Worm (Caenorhabditis elegans) whole organism, young adult: Measurements from ENCODE around the gene ZC477.4.

Source experiments
- F37B4.10 ChIP-seq: fragments of 200-800 bp; sonication (Bioruptor generic); IDR thresholded peaks from 2 replicates; pipeline ENCODE4 v1.3.6; 2022; ENCODE audit warnings: missing genetic modification characterization, missing compliant biosample characterization
- Y56A3A.18 ChIP-seq: fragments of 200-800 bp; sonication (Bioruptor generic); IDR thresholded peaks from 2 replicates; pipeline ENCODE4 v1.3.6; 2022; ENCODE audit warnings: missing genetic modification reagents, missing genetic modification characterization, missing compliant biosample characterization
- ama-1 ChIP-seq, 3 experiments: fragments of 150-350 bp in 1 of 3; sonication (generic microtip) in 2 of 3; optimal IDR thresholded peaks; 2 replicates each; lab custom pipeline; 2014 to 2018; ENCODE audit warnings: missing biosample characterization in 2 of 3, missing genetic modification characterization in 2 of 3, missing genetic modification reagents in 2 of 3
- athp-1 ChIP-seq: sonication (generic microtip); optimal IDR thresholded peaks from 2 replicates; lab custom pipeline; 2017; ENCODE audit warnings: mild to moderate bottlenecking, missing genetic modification characterization, missing compliant biosample characterization
- cebp-1 ChIP-seq, 2 experiments: fragments of 200-800 bp in 1 of 2; sonication (Bioruptor generic) in 1 of 2; sonication (generic microtip) in 1 of 2; IDR thresholded peaks in 1 of 2; optimal IDR thresholded peaks in 1 of 2; 2 replicates each; pipeline versions ENCODE4 v1.3.6 to Lab custom; 2017 to 2022; ENCODE audit warnings: missing compliant biosample characterization in 2 of 2, missing genetic modification characterization in 2 of 2, mild to moderate bottlenecking in 1 of 2, missing genetic modification reagents in 1 of 2, moderate library complexity in 1 of 2
- egl-18 ChIP-seq: fragments of 200-800 bp; sonication (Bioruptor generic); IDR thresholded peaks from 2 replicates; pipeline ENCODE4 v1.3.6; 2022; ENCODE audit warnings: missing genetic modification reagents, missing genetic modification characterization, missing compliant biosample characterization
- lsy-27 ChIP-seq: sonication (generic microtip); optimal IDR thresholded peaks from 2 replicates; lab custom pipeline; 2017; ENCODE audit warnings: missing genetic modification characterization, mild to moderate bottlenecking, missing compliant biosample characterization, antibody characterized with exemption, missing genotype, borderline replicate concordance; ENCODE audit not compliant: insufficient read depth
- nfya-1 ChIP-seq: sonication (generic microtip); optimal IDR thresholded peaks from 2 replicates; lab custom pipeline; 2017; ENCODE audit warnings: antibody characterized with exemption, missing compliant biosample characterization, missing genetic modification characterization, borderline replicate concordance; ENCODE audit not compliant: insufficient read depth
- pha-4 ChIP-seq: fragments of 150-350 bp; sonication (generic microtip); optimal IDR thresholded peaks from 2 replicates; lab custom pipeline; 2014; ENCODE audit warnings: missing biosample characterization, missing genetic modification reagents, missing genetic modification characterization

DNA sequence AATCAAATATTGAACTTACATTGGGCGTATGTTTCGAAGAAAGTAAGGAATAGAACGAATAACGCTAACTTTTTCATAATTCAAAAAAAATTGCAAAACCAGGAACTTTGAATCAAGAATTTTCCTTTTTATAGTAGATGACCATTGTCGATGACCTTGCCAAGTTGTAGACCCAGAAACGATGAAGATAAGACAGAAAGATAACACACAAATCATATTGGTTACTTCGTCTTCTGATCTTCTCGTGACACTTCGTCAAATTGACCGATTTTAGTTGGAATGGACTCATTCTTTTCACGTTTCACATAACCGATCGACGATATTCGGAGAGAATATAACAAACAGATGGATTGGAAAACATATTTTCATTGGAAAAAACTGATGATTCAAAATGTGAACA lies 33.2 kb upstream of the ZC477.4 start, which contains the start of gene grsp-3:
- TF ChIP-seq cebp-1 (GFP tag; IDR thresholded peaks at IDR 0.05; lab: Robert Waterston, UW) (no peak), cebp-1 (tag; optimal IDR thresholded peaks at IDR 0.05; lab: Kevin White, UChicago) (no peak), nfya-1 (tag; lab: Kevin White, UChicago) (no peak), athp-1 (tag; lab: Kevin White, UChicago) (no peak), Y56A3A.18 (GFP tag; lab: Robert Waterston, UW) (no peak), pha-4 (no peak), ama-1 (optimal IDR thresholded peaks at IDR 0.05; lab: Kevin White, UChicago) (no peak), ama-1 (GFP tag; optimal IDR thresholded peaks at IDR 0.05; lab: Kevin White, UChicago) (peak in 1 of 2 experiments; percentile 20), F37B4.10 (GFP tag; lab: Robert Waterston, UW) (no peak), egl-18 (GFP tag; lab: Robert Waterston, UW) (no peak), lsy-27 (tag; lab: Kevin White, UChicago) (no peak)
